Worm (Caenorhabditis elegans) whole organism, midembryonic: Measurements from ENCODE around the gene flap-1.

Source experiments
- T22C8.4 ChIP-seq: fragments of 200-800 bp; sonication (Bioruptor generic); IDR thresholded peaks from 2 replicates; pipeline ENCODE4 v1.3.6; 2022; ENCODE audit warnings: missing genetic modification characterization, missing compliant biosample characterization
- cog-1 ChIP-seq: sonication (generic microtip); optimal IDR thresholded peaks from 2 replicates; lab custom pipeline; 2016; ENCODE audit warnings: missing genetic modification characterization, missing compliant biosample characterization
- flt-1 ChIP-seq: fragments of 200-800 bp; sonication (Bioruptor generic); IDR thresholded peaks from 2 replicates; pipeline ENCODE4 v1.3.6; 2022; ENCODE audit warnings: missing genetic modification characterization, missing compliant biosample characterization
- klf-2 ChIP-seq: fragments of 200-800 bp; sonication (Bioruptor generic); conservative IDR thresholded peaks from 2 replicates; pipeline ENCODE4 v1.3.6; 2022; ENCODE audit warnings: missing genetic modification reagents, missing genetic modification characterization, missing compliant biosample characterization
- med-1 ChIP-seq: sonication (generic microtip); optimal IDR thresholded peaks from 2 replicates; lab custom pipeline; 2017; ENCODE audit warnings: missing genetic modification characterization, mild to moderate bottlenecking, missing compliant biosample characterization, antibody characterized with exemption, missing genetic modification reagents; ENCODE audit not compliant: insufficient read depth
- ref-1 ChIP-seq: fragments of 200-800 bp; sonication (Bioruptor generic); conservative IDR thresholded peaks from 2 replicates; pipeline ENCODE4 v1.3.6; 2022; ENCODE audit warnings: missing genetic modification reagents, missing genetic modification characterization, missing compliant biosample characterization
- tab-1 ChIP-seq: fragments of 200-800 bp; sonication (Bioruptor generic); IDR thresholded peaks from 2 replicates; pipeline ENCODE4 v1.3.6; 2022; ENCODE audit warnings: missing genetic modification characterization, missing compliant biosample characterization
- ztf-23 ChIP-seq: fragments of 200-800 bp; sonication (Bioruptor generic); IDR thresholded peaks from 2 replicates; pipeline ENCODE4 v1.3.6; 2022; ENCODE audit warnings: missing genetic modification reagents, missing genetic modification characterization, missing compliant biosample characterization
- ztf-29 ChIP-seq: fragments of 200-800 bp; sonication (Bioruptor generic); IDR thresholded peaks from 2 replicates; pipeline ENCODE4 v1.3.6; 2022; ENCODE audit warnings: missing genetic modification reagents, missing genetic modification characterization, missing compliant biosample characterization

The flap-1 gene

DNA sequence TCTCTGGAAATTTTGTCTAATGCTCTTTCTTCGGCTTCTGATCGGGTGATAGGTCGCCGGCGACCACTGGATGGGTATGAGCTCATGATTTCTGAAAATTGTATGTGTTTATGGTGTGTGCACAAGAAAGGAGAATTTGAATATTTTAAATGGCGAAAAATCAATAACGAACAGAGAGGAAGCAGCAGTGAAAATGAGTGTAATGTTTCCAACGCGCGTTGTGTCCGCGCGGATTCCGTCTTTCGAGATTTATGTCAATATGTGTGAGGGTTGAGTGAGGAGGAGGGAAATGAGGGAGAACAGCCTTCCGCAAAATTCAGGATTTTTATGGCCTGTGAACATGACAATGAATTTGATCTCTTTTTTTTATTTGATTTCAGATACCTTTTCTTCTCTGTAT, at the start of gene flap-1:
Gene flap-1 (minus strand): TSS at position 101 of the 400 bp plus-strand sequence.
- TF ChIP-seq T22C8.4 = peak; percentile 25; the same call in 1 of the 2 replicates
- no peak for TF ChIP-seq flt-1 (GFP tag; lab: Robert Waterston, UW)

DNA sequence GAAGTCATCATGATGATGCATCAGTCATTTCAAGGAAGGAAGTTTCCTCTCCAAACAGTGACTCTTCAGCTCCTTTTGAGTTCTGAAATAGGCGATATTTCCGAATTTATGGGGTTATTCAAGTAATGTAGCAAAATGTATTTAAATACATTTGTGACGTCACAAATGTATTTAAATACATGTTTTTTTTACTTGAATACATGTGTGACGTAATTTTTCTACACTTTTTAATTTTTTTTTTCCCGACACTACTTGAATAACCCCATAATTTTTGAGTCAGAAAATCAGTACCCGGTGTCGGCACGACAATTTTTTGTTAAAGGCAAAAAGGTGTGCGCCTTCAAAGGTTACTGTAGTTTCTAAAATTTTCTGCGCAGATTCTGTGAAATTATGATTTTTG, 46.3 kb upstream of the flap-1 start:
- no peak for TF ChIP-seq ref-1
- TF ChIP-seq tab-1 (GFP tag; lab: Robert Waterston, UW) = no peak
- no peak for TF ChIP-seq T22C8.4
- TF ChIP-seq ztf-23 (GFP tag; lab: Robert Waterston, UW) = no peak
- no peak for TF ChIP-seq flt-1 (GFP tag; lab: Robert Waterston, UW)
- no peak for TF ChIP-seq ztf-29 (GFP tag; lab: Robert Waterston, UW)
- no peak for TF ChIP-seq klf-2 (GFP tag; lab: Robert Waterston, UW)
- TF ChIP-seq med-1 (GFP tag; lab: Kevin White, UChicago) = no peak
- TF ChIP-seq cog-1 (tag; lab: Kevin White, UChicago) = no peak

DNA sequence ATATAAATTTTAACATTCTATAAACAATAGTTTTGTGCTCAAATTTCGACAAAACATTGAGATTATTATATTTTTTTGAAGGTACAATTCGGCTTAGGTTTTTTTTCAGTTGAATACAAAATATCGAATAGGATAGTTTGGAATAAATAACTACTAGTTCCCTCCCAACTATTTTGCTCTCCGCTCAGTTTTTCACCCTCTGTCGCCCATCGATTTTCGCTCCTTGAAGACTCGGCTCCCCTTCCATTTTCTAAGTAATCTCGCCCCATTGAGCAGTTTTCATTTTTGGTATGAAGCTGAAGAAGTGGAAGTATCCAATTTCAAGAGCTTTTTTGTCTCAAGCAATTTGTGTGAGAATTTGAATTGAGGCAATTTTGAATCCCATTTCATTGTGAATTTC, 45.1 kb upstream of the flap-1 start, which contains the start of gene F31E3.2:
Gene F31E3.2 (plus strand): TSS at position 301 of the 400 bp plus-strand sequence.
- TF ChIP-seq ref-1 = no peak

ce11 chrIII:6971662-6972284, 43.1 kb upstream of the flap-1 start, which contains the start of the genes eef-1A.1 and rfc-4:
Gene eef-1A.1, minus strand, starts transcription at chrIII:6971712.
Gene rfc-4, plus strand, starts transcription at chrIII:6972253.
- peak; percentile 1 for TF ChIP-seq med-1 (GFP tag; lab: Kevin White, UChicago)
- TF ChIP-seq klf-2 (GFP tag; lab: Robert Waterston, UW) = 0 out of 2 replicates have a peak, but pooled peaks have one; percentile 57
- peak; percentile 86 for TF ChIP-seq flt-1 (GFP tag; lab: Robert Waterston, UW)
- peak; percentile 82; the same call in 1 of the 2 replicates for TF ChIP-seq ztf-23 (GFP tag; lab: Robert Waterston, UW)
- peak; percentile 64; the same call in 1 of the 2 replicates for TF ChIP-seq tab-1 (GFP tag; lab: Robert Waterston, UW)
- no peak for TF ChIP-seq ztf-29 (GFP tag; lab: Robert Waterston, UW)
- TF ChIP-seq T22C8.4 = no peak
- peak; percentile 87 for TF ChIP-seq cog-1 (tag; lab: Kevin White, UChicago)

ce11 chrIII:6970744-6971143, 42.1 kb upstream of the flap-1 start:
- no peak for TF ChIP-seq cog-1 (tag; lab: Kevin White, UChicago)
- TF ChIP-seq flt-1 (GFP tag; lab: Robert Waterston, UW) = no peak
- no peak for TF ChIP-seq ref-1
- TF ChIP-seq tab-1 (GFP tag; lab: Robert Waterston, UW) = no peak
- TF ChIP-seq T22C8.4 = no peak
- no peak for TF ChIP-seq med-1 (GFP tag; lab: Kevin White, UChicago)
- TF ChIP-seq klf-2 (GFP tag; lab: Robert Waterston, UW) = no peak
- no peak for TF ChIP-seq ztf-23 (GFP tag; lab: Robert Waterston, UW)
- TF ChIP-seq ztf-29 (GFP tag; lab: Robert Waterston, UW) = no peak

ce11 chrIII:6969781-6970342, 41.2 kb upstream of the flap-1 start:
- TF ChIP-seq cog-1 (tag; lab: Kevin White, UChicago) = no peak
- TF ChIP-seq flt-1 (GFP tag; lab: Robert Waterston, UW) = no peak
- no peak for TF ChIP-seq tab-1 (GFP tag; lab: Robert Waterston, UW)
- no peak for TF ChIP-seq T22C8.4
- no peak for TF ChIP-seq ztf-29 (GFP tag; lab: Robert Waterston, UW)
- no peak for TF ChIP-seq ref-1
- no peak for TF ChIP-seq ztf-23 (GFP tag; lab: Robert Waterston, UW)

DNA sequence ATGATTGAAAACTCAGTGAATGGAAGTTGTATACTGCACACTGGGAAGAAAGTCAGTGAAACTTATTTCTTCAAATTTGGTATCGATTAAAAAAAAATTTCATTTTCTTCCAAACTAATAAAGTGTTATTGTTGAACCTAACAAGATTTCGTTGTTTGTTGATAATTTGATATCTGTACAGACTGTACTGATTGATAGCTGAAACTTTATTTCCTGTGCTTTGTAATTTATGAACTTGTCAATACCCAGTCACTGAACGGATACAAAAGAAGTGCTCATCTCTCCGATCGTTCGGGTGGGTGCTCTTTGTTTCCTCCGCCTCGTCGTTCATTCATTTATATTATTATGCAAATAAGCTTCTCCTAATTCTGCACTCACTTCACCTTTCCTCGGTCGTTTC, 40.5 kb upstream of the flap-1 start, which contains the start of gene F31E3.12:
Gene F31E3.12 (plus strand): TSS at position 301 of the 400 bp plus-strand sequence.
- no peak for TF ChIP-seq ztf-29 (GFP tag; lab: Robert Waterston, UW)
- TF ChIP-seq klf-2 (GFP tag; lab: Robert Waterston, UW) = no peak
- TF ChIP-seq ztf-23 (GFP tag; lab: Robert Waterston, UW) = no peak
- no peak for TF ChIP-seq T22C8.4
- no peak for TF ChIP-seq flt-1 (GFP tag; lab: Robert Waterston, UW)
- TF ChIP-seq ref-1 = no peak
- TF ChIP-seq tab-1 (GFP tag; lab: Robert Waterston, UW) = no peak
- no peak for TF ChIP-seq med-1 (GFP tag; lab: Kevin White, UChicago)
- no peak for TF ChIP-seq cog-1 (tag; lab: Kevin White, UChicago)

- no peak for TF ChIP-seq cog-1 (tag; lab: Kevin White, UChicago)
- no peak for TF ChIP-seq flt-1 (GFP tag; lab: Robert Waterston, UW)
- no peak for TF ChIP-seq ztf-23 (GFP tag; lab: Robert Waterston, UW)
- TF ChIP-seq T22C8.4 = no peak
- TF ChIP-seq tab-1 (GFP tag; lab: Robert Waterston, UW) = no peak
- no peak for TF ChIP-seq ztf-29 (GFP tag; lab: Robert Waterston, UW)
- no peak for TF ChIP-seq med-1 (GFP tag; lab: Kevin White, UChicago)
- TF ChIP-seq klf-2 (GFP tag; lab: Robert Waterston, UW) = no peak
- no peak for TF ChIP-seq ref-1
These were observed 40.0 kb upstream of the flap-1 start for ce11 chrIII:6968655-6969054.

ce11 chrIII:6968080-6968639, 39.5 kb upstream of the flap-1 start, which contains the start of gene panl-2:
Gene panl-2, minus strand, starts transcription at chrIII:6968130.
- TF ChIP-seq ztf-23 (GFP tag; lab: Robert Waterston, UW) (no peak), tab-1 (GFP tag; lab: Robert Waterston, UW) (no peak), flt-1 (GFP tag; lab: Robert Waterston, UW) (no peak), ztf-29 (GFP tag; lab: Robert Waterston, UW) (no peak), cog-1 (tag; lab: Kevin White, UChicago) (no peak), med-1 (GFP tag; lab: Kevin White, UChicago) (no peak)
